Comparison of ENCODE assay signal across 5 fruit fly cellular contexts in the genomic region with DNA sequence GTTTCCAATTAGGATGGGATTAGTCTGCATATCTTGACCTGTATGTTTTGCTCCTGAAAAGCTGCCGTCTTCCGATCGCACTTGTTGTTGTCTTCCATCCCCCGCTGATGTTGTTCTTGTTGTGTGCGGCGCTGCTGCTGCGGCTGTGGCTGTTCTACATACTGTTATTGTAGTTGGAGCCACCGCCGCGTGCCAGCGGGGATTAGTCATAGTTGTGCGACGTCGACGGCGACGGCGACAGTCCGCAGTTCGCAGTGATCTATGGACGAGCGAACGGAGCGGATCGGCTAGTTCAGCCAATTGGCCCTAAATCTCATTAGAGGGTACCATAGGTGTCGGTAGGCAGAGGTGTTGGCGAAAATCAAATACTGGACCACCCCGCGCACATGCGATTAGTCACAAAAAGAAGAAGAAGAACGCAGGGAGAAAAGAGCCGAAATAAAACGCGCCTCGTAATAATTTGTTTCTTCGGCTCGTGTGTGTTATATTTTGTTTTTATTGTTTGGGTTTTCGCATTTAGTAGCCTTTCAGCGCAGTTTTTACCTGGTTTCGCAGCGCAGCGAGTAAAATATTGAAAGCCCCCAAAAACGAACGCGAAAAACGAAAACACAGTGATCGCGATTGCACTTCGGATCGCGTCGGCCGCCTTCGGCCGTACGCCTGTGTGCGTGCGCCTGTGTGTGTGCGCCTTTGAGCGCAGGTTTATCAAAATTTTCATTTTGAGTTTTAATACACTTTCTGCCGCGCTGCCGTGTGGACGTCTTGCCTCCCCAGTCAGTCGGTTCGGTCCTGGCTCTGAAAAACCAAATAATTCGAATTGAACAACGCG.
A peak's percentile ranks its signal among the peaks of the same experiment; 100 is the strongest.
TF ChIP-seq lines count a peak whose summit lies in the region.

A gene (plus strand): TSS at position 729 of the 829 bp plus-strand sequence.

- no peak for TF ChIP-seq CTCF in whole organism, embryonic (GFP tag; optimal IDR thresholded peaks at IDR 0.05; lab: Kevin White, UChicago)

TF ChIP-seq in whole organism, adult, 20 proteins besides CTCF, POLR2A, EP300 and RAD21:
- TF ChIP-seq CG7045 (GFP tag; optimal IDR thresholded peaks at IDR 0.05; lab: Kevin White, UChicago) (no peak), tj (GFP tag; optimal IDR thresholded peaks at IDR 0.05; lab: Kevin White, UChicago) (no peak), Hr96 (GFP tag; optimal IDR thresholded peaks at IDR 0.05; lab: Kevin White, UChicago) (peak; percentile 2), cnc (optimal IDR thresholded peaks at IDR 0.05; lab: Kevin White, UChicago) (no peak), kay (GFP tag; lab: Kevin White, UChicago; ENCODE audit: borderline replicate concordance) (peak; percentile 53), cic (GFP tag; optimal IDR thresholded peaks at IDR 0.05; lab: Kevin White, UChicago) (no peak), CG7101 (tag; optimal IDR thresholded peaks at IDR 0.05; lab: Kevin White, UChicago) (no peak), CG1620 (GFP tag; optimal IDR thresholded peaks at IDR 0.05; lab: Kevin White, UChicago) (no peak), toe (GFP tag; optimal IDR thresholded peaks at IDR 0.05; lab: Kevin White, UChicago) (no peak), ovo (GFP tag; optimal IDR thresholded peaks at IDR 0.05; lab: Kevin White, UChicago) (no peak), CG11617 (GFP tag; optimal IDR thresholded peaks at IDR 0.05; lab: Kevin White, UChicago) (no peak), CG12768 (GFP tag; optimal IDR thresholded peaks at IDR 0.05; lab: Kevin White, UChicago) (peak; percentile 60), Clk (GFP tag; optimal IDR thresholded peaks at IDR 0.05; lab: Kevin White, UChicago) (no peak), bab1 (GFP tag; optimal IDR thresholded peaks at IDR 0.05; lab: Kevin White, UChicago) (no peak)

TF ChIP-seq in whole organism, embryonic, 481 proteins besides CTCF, POLR2A, EP300 and RAD21 (continues in another document):
- no peak for TF ChIP-seq wor (GFP tag; IDR thresholded peaks at IDR 0.05; lab: Robert Waterston, UW)
- TF ChIP-seq CG32532 (GFP tag; IDR thresholded peaks at IDR 0.05; lab: Robert Waterston, UW): 0 out of 2 replicates have a peak, but pooled peaks have one; percentile 18
- TF ChIP-seq D19B (GFP tag; optimal IDR thresholded peaks at IDR 0.05; lab: Kevin White, UChicago): peak; percentile 71
- peak; percentile 57 for TF ChIP-seq CG15479 (GFP tag; optimal IDR thresholded peaks at IDR 0.05; lab: Kevin White, UChicago)
- TF ChIP-seq CG11560 (tag; IDR thresholded peaks at IDR 0.05; lab: Robert Waterston, UW): no peak
- TF ChIP-seq Ets65A (GFP tag; lab: Kevin White, UChicago): peak; percentile 13
- TF ChIP-seq pan (optimal IDR thresholded peaks at IDR 0.05; lab: Kevin White, UChicago): no peak
- TF ChIP-seq pan (GFP tag; optimal IDR thresholded peaks at IDR 0.05 in 1 of 2, IDR thresholded peaks at IDR 0.05 in 1 of 2): peak in 1 of 2 experiments; percentile 36
- TF ChIP-seq CG14050 (GFP tag; IDR thresholded peaks at IDR 0.05; lab: Robert Waterston, UW): no peak
- TF ChIP-seq amos (GFP tag; IDR thresholded peaks at IDR 0.05; lab: Robert Waterston, UW; ENCODE audit: partially characterized antibody): 0 out of 2 replicates have a peak, but pooled peaks have one; percentile 10
- no peak for TF ChIP-seq NK7.1 (GFP tag; optimal IDR thresholded peaks at IDR 0.05; lab: Kevin White, UChicago)
- no peak for TF ChIP-seq CG15269 (tag; optimal IDR thresholded peaks at IDR 0.05; lab: Kevin White, UChicago)
- TF ChIP-seq NC2α (GFP tag; optimal IDR thresholded peaks at IDR 0.05; lab: Kevin White, UChicago): no peak
- no peak for TF ChIP-seq Meics (GFP tag; optimal IDR thresholded peaks at IDR 0.05; lab: Kevin White, UChicago)
- no peak for TF ChIP-seq B-H2 (GFP tag; optimal IDR thresholded peaks at IDR 0.05; lab: Kevin White, UChicago)
- TF ChIP-seq CG13123 (GFP tag; optimal IDR thresholded peaks at IDR 0.05; lab: Kevin White, UChicago): no peak
- TF ChIP-seq CG17328 (GFP tag; IDR thresholded peaks at IDR 0.05; lab: Robert Waterston, UW): no peak

TF ChIP-seq in whole organism, prepupa, 60 proteins besides CTCF, POLR2A, EP300 and RAD21 (continues in another document):
- TF ChIP-seq OdsH (GFP tag; optimal IDR thresholded peaks at IDR 0.05; lab: Kevin White, UChicago) (no peak), ss (GFP tag; optimal IDR thresholded peaks at IDR 0.05; lab: Kevin White, UChicago) (peak in 1 of 2 experiments; percentile 31), Ets21C (GFP tag; optimal IDR thresholded peaks at IDR 0.05; lab: Kevin White, UChicago) (no peak), CG6854 (GFP tag; optimal IDR thresholded peaks at IDR 0.05; lab: Kevin White, UChicago) (peak; percentile 55), CG3919 (GFP tag; optimal IDR thresholded peaks at IDR 0.05; lab: Kevin White, UChicago) (peak; percentile 18), dac (GFP tag; optimal IDR thresholded peaks at IDR 0.05; lab: Kevin White, UChicago) (no peak), CG6808 (GFP tag; optimal IDR thresholded peaks at IDR 0.05; lab: Kevin White, UChicago) (peak; percentile 11), CG6163 (GFP tag; IDR thresholded peaks at IDR 0.05; lab: Robert Waterston, UW) (0 out of 3 replicates have a peak, but pooled peaks have one; percentile 33), vri (GFP tag; optimal IDR thresholded peaks at IDR 0.05; lab: Kevin White, UChicago) (peak; percentile 23), acj6 (GFP tag; optimal IDR thresholded peaks at IDR 0.05; lab: Kevin White, UChicago) (no peak), CG10669 (GFP tag; optimal IDR thresholded peaks at IDR 0.05; lab: Kevin White, UChicago) (peak; percentile 11), Ets96B (tag; optimal IDR thresholded peaks at IDR 0.05; lab: Kevin White, UChicago) (no peak), pdm3 (GFP tag; optimal IDR thresholded peaks at IDR 0.05; lab: Kevin White, UChicago) (no peak), CG11902 (GFP tag; optimal IDR thresholded peaks at IDR 0.05; lab: Kevin White, UChicago) (no peak), Sox102F (GFP tag; optimal IDR thresholded peaks at IDR 0.05; lab: Kevin White, UChicago) (peak; percentile 25), Eip93F (GFP tag; optimal IDR thresholded peaks at IDR 0.05; lab: Kevin White, UChicago) (peak; percentile 47), svp (GFP tag; lab: Kevin White, UChicago) (peak; percentile 48)

TF ChIP-seq in whole organism, pupa, 21 proteins besides CTCF, POLR2A, EP300 and RAD21:
- TF ChIP-seq Pif1B (GFP tag; optimal IDR thresholded peaks at IDR 0.05; lab: Kevin White, UChicago) (no peak), CG13204 (GFP tag; optimal IDR thresholded peaks at IDR 0.05; lab: Kevin White, UChicago) (peak; percentile 7), CG4496 (GFP tag; IDR thresholded peaks at IDR 0.05; lab: Robert Waterston, UW) (peak; percentile 42; the same call in 2 of the 3 replicates)
TF ChIP-seq in whole organism, pupa: peak in this region for 2.

TF ChIP-seq in whole organism, wandering third instar larva, 38 proteins besides CTCF, POLR2A, EP300 and RAD21:
- no peak for TF ChIP-seq CG32264 (GFP tag; optimal IDR thresholded peaks at IDR 0.05; lab: Kevin White, UChicago)
- peak; percentile 15 for TF ChIP-seq Jra (GFP tag; optimal IDR thresholded peaks at IDR 0.05; lab: Kevin White, UChicago)
- peak; percentile 63 for TF ChIP-seq pan (optimal IDR thresholded peaks at IDR 0.05; lab: Kevin White, UChicago)
- no peak for TF ChIP-seq dsf (GFP tag; optimal IDR thresholded peaks at IDR 0.05; lab: Kevin White, UChicago; ENCODE audit: borderline replicate concordance)
- peak; percentile 32 for TF ChIP-seq h (GFP tag; optimal IDR thresholded peaks at IDR 0.05; lab: Kevin White, UChicago)
- TF ChIP-seq Sp1 (GFP tag; optimal IDR thresholded peaks at IDR 0.05; lab: Kevin White, UChicago): peak; percentile 38
- TF ChIP-seq Vsx2 (GFP tag; optimal IDR thresholded peaks at IDR 0.05; lab: Kevin White, UChicago; ENCODE audit: partially characterized antibody): peak; percentile 6
- TF ChIP-seq Dif (GFP tag; optimal IDR thresholded peaks at IDR 0.05; lab: Kevin White, UChicago; ENCODE audit: partially characterized antibody): peak; percentile 31
- TF ChIP-seq CG9705 (GFP tag; optimal IDR thresholded peaks at IDR 0.05; lab: Kevin White, UChicago): no peak
- peak; percentile 29 for TF ChIP-seq psq (GFP tag; optimal IDR thresholded peaks at IDR 0.05; lab: Kevin White, UChicago)
- TF ChIP-seq CrebA (GFP tag; optimal IDR thresholded peaks at IDR 0.05; lab: Kevin White, UChicago; ENCODE audit: borderline replicate concordance): peak; percentile 58
- no peak for TF ChIP-seq fru (GFP tag; optimal IDR thresholded peaks at IDR 0.05; lab: Kevin White, UChicago)
- TF ChIP-seq br (GFP tag; optimal IDR thresholded peaks at IDR 0.05; lab: Kevin White, UChicago): peak; percentile 16
- no peak for TF ChIP-seq Rel (GFP tag; optimal IDR thresholded peaks at IDR 0.05; lab: Kevin White, UChicago)
- peak; percentile 84 for TF ChIP-seq Rel (tag; optimal IDR thresholded peaks at IDR 0.05; lab: Kevin White, UChicago)
